Worm (Caenorhabditis elegans) whole organism, young adult: ENCODE results near the gene ubq-1.

Source experiments
- B0019.2 ChIP-seq: fragments of 200-800 bp; sonication (Bioruptor generic); conservative IDR thresholded peaks from 2 replicates; pipeline ENCODE4 v1.3.6; 2022; ENCODE audit warnings: missing genetic modification reagents, missing genetic modification characterization, missing compliant biosample characterization
- B0261.1 ChIP-seq: sonication (generic microtip); optimal IDR thresholded peaks from 2 replicates; lab custom pipeline; 2016; ENCODE audit warnings: mild to moderate bottlenecking, missing genetic modification characterization, moderate library complexity, missing compliant biosample characterization
- C06A6.2 ChIP-seq: fragments of 200-800 bp; sonication (Bioruptor generic); conservative IDR thresholded peaks from 2 replicates; pipeline ENCODE4 v1.3.6; 2022; ENCODE audit warnings: missing genetic modification characterization, missing compliant biosample characterization
- F37B4.10 ChIP-seq: fragments of 200-800 bp; sonication (Bioruptor generic); IDR thresholded peaks from 2 replicates; pipeline ENCODE4 v1.3.6; 2022; ENCODE audit warnings: missing genetic modification characterization, missing compliant biosample characterization
- F49E8.2 ChIP-seq: sonication (generic microtip); optimal IDR thresholded peaks from 3 replicates; lab custom pipeline; 2017; ENCODE audit warnings: missing genetic modification characterization, mild to moderate bottlenecking, missing compliant biosample characterization, antibody characterized with exemption, moderate library complexity; ENCODE audit not compliant: insufficient read depth
- F57C9.4 ChIP-seq: sonication (generic microtip); optimal IDR thresholded peaks from 2 replicates; lab custom pipeline; 2017; ENCODE audit warnings: mild to moderate bottlenecking, missing genetic modification characterization, missing compliant biosample characterization
- K11D2.4 ChIP-seq: fragments of 200-800 bp; sonication (Bioruptor generic); IDR thresholded peaks from 2 replicates; pipeline ENCODE4 v1.3.6; 2022; ENCODE audit warnings: missing genetic modification reagents, missing genetic modification characterization, missing compliant biosample characterization
- K12H6.12 ChIP-seq: fragments of 200-800 bp; sonication (Bioruptor generic); optimal IDR thresholded peaks from 2 replicates; lab custom pipeline; 2018; ENCODE audit warnings: mild to moderate bottlenecking, missing genetic modification characterization, missing compliant biosample characterization
- Y53G8AR.9 ChIP-seq: fragments of 200-800 bp; sonication (Bioruptor generic); conservative IDR thresholded peaks from 2 replicates; pipeline ENCODE4 v1.3.6; 2022; ENCODE audit warnings: missing genetic modification reagents, missing genetic modification characterization, missing compliant biosample characterization
- Y67H2A.10 ChIP-seq: fragments of 200-800 bp; sonication (Bioruptor generic); conservative IDR thresholded peaks from 2 replicates; pipeline ENCODE4 v1.3.6; 2022; ENCODE audit warnings: missing genetic modification reagents, missing genetic modification characterization, missing compliant biosample characterization
- Y79H2A.3 ChIP-seq: fragments of 200-800 bp; sonication (Bioruptor generic); conservative IDR thresholded peaks from 2 replicates; pipeline ENCODE4 v1.3.6; 2022; ENCODE audit warnings: missing genetic modification reagents, missing genetic modification characterization, missing compliant biosample characterization
- Y95B8A.8 ChIP-seq: fragments of 200-800 bp; sonication (Bioruptor generic); IDR thresholded peaks from 2 replicates; pipeline ENCODE4 v1.3.6; 2022; ENCODE audit warnings: missing genetic modification reagents, missing genetic modification characterization, missing compliant biosample characterization
- attf-5 ChIP-seq: fragments of 200-800 bp; sonication (Bioruptor generic); optimal IDR thresholded peaks from 2 replicates; lab custom pipeline; 2018; ENCODE audit warnings: mild to moderate bottlenecking, missing genetic modification characterization, missing compliant biosample characterization
- bed-1 ChIP-seq: fragments of 200-800 bp; sonication (Bioruptor generic); IDR thresholded peaks from 2 replicates; pipeline ENCODE4 v1.3.6; 2022; ENCODE audit warnings: missing genetic modification reagents, missing genetic modification characterization, missing compliant biosample characterization
- ccch-3 ChIP-seq: fragments of 200-800 bp; sonication (Bioruptor generic); optimal IDR thresholded peaks from 2 replicates; lab custom pipeline; 2018; ENCODE audit warnings: mild to moderate bottlenecking, missing genetic modification characterization, missing compliant biosample characterization
- cebp-1 ChIP-seq, 2 experiments: fragments of 200-800 bp in 1 of 2; sonication (Bioruptor generic) in 1 of 2; sonication (generic microtip) in 1 of 2; IDR thresholded peaks in 1 of 2; optimal IDR thresholded peaks in 1 of 2; 2 replicates each; pipeline versions ENCODE4 v1.3.6 to Lab custom; 2017 to 2022; ENCODE audit warnings: missing compliant biosample characterization in 2 of 2, missing genetic modification characterization in 2 of 2, mild to moderate bottlenecking in 1 of 2, missing genetic modification reagents in 1 of 2, moderate library complexity in 1 of 2
- cebp-2 ChIP-seq: fragments of 200-800 bp; sonication (Bioruptor generic); IDR thresholded peaks from 2 replicates; pipeline ENCODE4 v1.3.6; 2022; ENCODE audit warnings: missing genetic modification characterization, missing compliant biosample characterization
- ceh-27 ChIP-seq: fragments of 200-800 bp; sonication (Bioruptor generic); optimal IDR thresholded peaks from 2 replicates; lab custom pipeline; 2018; ENCODE audit warnings: mild to moderate bottlenecking, missing genetic modification characterization, moderate library complexity, missing compliant biosample characterization
- ceh-79 ChIP-seq: sonication (generic microtip); optimal IDR thresholded peaks from 2 replicates; lab custom pipeline; 2017; ENCODE audit warnings: mild to moderate bottlenecking, missing genetic modification characterization, missing compliant biosample characterization
- ceh-91 ChIP-seq: fragments of 200-800 bp; sonication (Bioruptor generic); IDR thresholded peaks from 2 replicates; pipeline ENCODE4 v1.3.6; 2022; ENCODE audit warnings: missing genetic modification reagents, missing genetic modification characterization, missing compliant biosample characterization
- chd-7 ChIP-seq: sonication (generic microtip); optimal IDR thresholded peaks from 2 replicates; lab custom pipeline; 2016; ENCODE audit warnings: mild to moderate bottlenecking, missing genetic modification characterization, moderate library complexity, missing compliant biosample characterization
- die-1 ChIP-seq: sonication (generic microtip); optimal IDR thresholded peaks from 2 replicates; lab custom pipeline; 2016; ENCODE audit warnings: missing genotype, mild to moderate bottlenecking, missing genetic modification characterization, missing compliant biosample characterization
- efl-1 ChIP-seq: fragments of 150-350 bp; optimal IDR thresholded peaks from 2 replicates; lab custom pipeline; 2014; ENCODE audit warnings: missing biosample characterization, missing genetic modification reagents, missing genetic modification characterization
- ekl-4 ChIP-seq: fragments of 200-800 bp; sonication (Bioruptor generic); IDR thresholded peaks from 2 replicates; pipeline ENCODE4 v1.3.6; 2022; ENCODE audit warnings: missing genetic modification reagents, missing genetic modification characterization, missing compliant biosample characterization
- hmg-1.2 ChIP-seq: fragments of 200-800 bp; sonication (Bioruptor generic); IDR thresholded peaks from 2 replicates; pipeline ENCODE4 v1.3.6; 2022; ENCODE audit warnings: missing genetic modification reagents, missing genetic modification characterization, missing compliant biosample characterization
- let-607 ChIP-seq, 2 experiments: fragments of 200-800 bp in 1 of 2; sonication (Bioruptor generic) in 1 of 2; sonication (generic microtip) in 1 of 2; optimal IDR thresholded peaks; 2 replicates each; lab custom pipeline; 2016 to 2018; ENCODE audit warnings: mild to moderate bottlenecking in 2 of 2, missing compliant biosample characterization in 2 of 2, missing genetic modification characterization in 2 of 2, moderate library complexity in 2 of 2, missing genotype in 1 of 2
- lin-40 ChIP-seq: sonication (generic microtip); optimal IDR thresholded peaks from 2 replicates; lab custom pipeline; 2016; ENCODE audit warnings: missing genetic modification characterization, mild to moderate bottlenecking, missing compliant biosample characterization, missing genotype, missing genetic modification reagents
- lin-54 ChIP-seq: fragments of 200-800 bp; sonication (Bioruptor generic); optimal IDR thresholded peaks from 2 replicates; lab custom pipeline; 2018; ENCODE audit warnings: mild to moderate bottlenecking, missing genetic modification characterization, missing compliant biosample characterization
- madf-10 ChIP-seq: sonication (generic microtip); optimal IDR thresholded peaks from 2 replicates; lab custom pipeline; 2016; ENCODE audit warnings: mild to moderate bottlenecking, missing genetic modification characterization, missing compliant biosample characterization
- madf-3 ChIP-seq: fragments of 200-800 bp; sonication (Bioruptor generic); IDR thresholded peaks from 2 replicates; pipeline ENCODE4 v1.3.6; 2022; ENCODE audit warnings: missing genetic modification reagents, missing genetic modification characterization, missing compliant biosample characterization
- madf-6 ChIP-seq: fragments of 200-800 bp; sonication (Bioruptor generic); IDR thresholded peaks from 2 replicates; pipeline ENCODE4 v1.3.6; 2022; ENCODE audit warnings: missing genetic modification reagents, missing genetic modification characterization, missing compliant biosample characterization
- mxl-1 ChIP-seq: sonication (generic microtip); optimal IDR thresholded peaks from 2 replicates; lab custom pipeline; 2016; ENCODE audit warnings: missing genetic modification characterization, missing compliant biosample characterization
- nfyb-1 ChIP-seq: fragments of 200-800 bp; sonication (Bioruptor generic); IDR thresholded peaks from 2 replicates; pipeline ENCODE4 v1.3.6; 2022; ENCODE audit warnings: missing genetic modification reagents, missing genetic modification characterization, missing compliant biosample characterization
- nhr-80 ChIP-seq: sonication (generic microtip); optimal IDR thresholded peaks from 2 replicates; lab custom pipeline; 2016; ENCODE audit warnings: missing genetic modification characterization, missing compliant biosample characterization
- pbrm-1 ChIP-seq: fragments of 200-800 bp; sonication (Bioruptor generic); IDR thresholded peaks from 2 replicates; pipeline ENCODE4 v1.3.6; 2022; ENCODE audit warnings: missing genetic modification reagents, missing genetic modification characterization, missing compliant biosample characterization
- pha-4 ChIP-seq: fragments of 150-350 bp; sonication (generic microtip); optimal IDR thresholded peaks from 2 replicates; lab custom pipeline; 2014; ENCODE audit warnings: missing biosample characterization, missing genetic modification reagents, missing genetic modification characterization
- rec-8 ChIP-seq, 2 experiments: sonication (generic microtip); optimal IDR thresholded peaks; 2 replicates each; lab custom pipeline; 2016; ENCODE audit warnings: mild to moderate bottlenecking in 2 of 2, missing genetic modification characterization in 2 of 2, missing genetic modification reagents in 2 of 2, missing genotype in 2 of 2, missing biosample characterization in 1 of 2, missing compliant biosample characterization in 1 of 2, moderate library complexity in 1 of 2
- snpc-1.1 ChIP-seq: sonication (generic microtip); optimal IDR thresholded peaks from 2 replicates; lab custom pipeline; 2017; ENCODE audit warnings: missing genetic modification characterization, mild to moderate bottlenecking, missing compliant biosample characterization, antibody characterized with exemption, moderate library complexity, missing genotype, missing genetic modification reagents; ENCODE audit not compliant: insufficient read depth
- snpc-4 ChIP-seq, 5 experiments: fragments of 150-350 bp in 1 of 5; sonication (generic microtip) in 4 of 5; optimal IDR thresholded peaks; 2 replicates each; lab custom pipeline; 2014 to 2018; ENCODE audit warnings: missing genetic modification characterization in 5 of 5, missing biosample characterization in 3 of 5, antibody characterized with exemption in 2 of 5, mild to moderate bottlenecking in 2 of 5, missing compliant biosample characterization in 2 of 5, missing genotype in 2 of 5, moderate library complexity in 2 of 5, missing genetic modification reagents in 1 of 5
- tbp1 ChIP-seq: fragments of 200-800 bp; sonication (Bioruptor generic); optimal IDR thresholded peaks from 2 replicates; lab custom pipeline; 2018; ENCODE audit warnings: mild to moderate bottlenecking, missing genetic modification characterization, missing compliant biosample characterization
- tbx-9 ChIP-seq: sonication (generic microtip); optimal IDR thresholded peaks from 2 replicates; lab custom pipeline; 2016; ENCODE audit warnings: borderline replicate concordance, missing genetic modification characterization, inconsistent platforms, missing compliant biosample characterization
- unc-130 ChIP-seq: sonication (generic microtip); optimal IDR thresholded peaks from 2 replicates; lab custom pipeline; 2016; ENCODE audit warnings: missing genetic modification reagents, missing genetic modification characterization, missing compliant biosample characterization
- unc-62 ChIP-seq: fragments of 150-350 bp; optimal IDR thresholded peaks from 2 replicates; lab custom pipeline; 2014; ENCODE audit warnings: missing biosample characterization, missing genetic modification reagents, missing genetic modification characterization
- ztf-25 ChIP-seq: fragments of 200-800 bp; sonication (Bioruptor generic); IDR thresholded peaks from 2 replicates; pipeline ENCODE4 v1.3.6; 2022; ENCODE audit warnings: missing genetic modification reagents, missing genetic modification characterization, missing compliant biosample characterization

Gene ubq-1

DNA sequence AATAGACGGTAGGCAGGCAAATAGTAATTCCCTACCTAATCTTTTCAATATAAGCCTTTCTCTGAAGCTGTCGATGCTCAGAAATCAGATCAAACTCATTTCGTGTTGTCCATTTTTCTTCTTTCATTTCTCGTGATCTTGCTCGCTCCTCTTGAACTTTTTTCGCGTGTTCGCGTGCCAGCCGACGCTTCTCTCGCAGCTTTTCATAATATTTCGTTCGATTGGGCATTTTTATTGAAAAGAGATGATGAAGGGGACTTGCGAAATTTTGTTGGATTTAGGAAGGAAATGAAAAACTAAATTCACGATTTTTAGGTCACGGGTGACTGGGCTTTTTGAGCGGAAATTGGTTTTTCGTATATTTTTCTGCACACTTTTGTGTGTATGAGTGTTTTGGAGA, 3.1 kb upstream of the ubq-1 start, which contains the start of gene EGAP1.1:
EGAP1.1 (minus strand) TSS at position 229 of the 400 bp plus-strand sequence.
- no peak for TF ChIP-seq F49E8.2 (tag; lab: Kevin White, UChicago)
- peak; percentile 62 for TF ChIP-seq cebp-1 (GFP tag; IDR thresholded peaks at IDR 0.05; lab: Robert Waterston, UW)
- TF ChIP-seq cebp-1 (tag; optimal IDR thresholded peaks at IDR 0.05; lab: Kevin White, UChicago): peak; percentile 88
- no peak for TF ChIP-seq Y53G8AR.9 (GFP tag; lab: Robert Waterston, UW)
- peak; percentile 17 for TF ChIP-seq madf-10
- no peak for TF ChIP-seq F57C9.4 (tag; lab: Kevin White, UChicago)
- TF ChIP-seq efl-1 (GFP tag; lab: Kevin White, UChicago): no peak
- TF ChIP-seq lin-54 (GFP tag; lab: Kevin White, UChicago): no peak

DNA sequence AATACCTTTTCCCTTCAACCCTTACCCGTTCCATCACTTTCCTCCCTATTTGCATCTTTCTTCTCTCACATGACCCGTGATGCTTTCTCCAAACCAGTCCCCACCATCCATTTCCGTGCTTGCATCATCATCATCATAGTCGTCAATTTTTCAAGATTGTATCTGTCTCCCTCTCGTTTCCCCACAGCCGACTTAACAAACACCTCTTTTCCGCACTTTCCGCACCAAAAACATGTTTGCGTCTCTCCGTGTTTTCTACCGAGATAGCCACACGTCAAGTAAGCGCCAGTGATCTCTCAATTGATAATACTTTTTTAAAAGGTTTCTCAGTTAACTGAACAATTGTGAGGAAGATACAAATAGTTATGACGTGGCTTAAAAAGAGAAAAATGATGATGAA, 2.0 kb upstream of the ubq-1 start:
- TF ChIP-seq snpc-4 (GFP tag; optimal IDR thresholded peaks at IDR 0.05; lab: Kevin White, UChicago) (no peak), snpc-4 (tag; optimal IDR thresholded peaks at IDR 0.05; lab: Kevin White, UChicago) (no peak), ekl-4 (0 out of 2 replicates have a peak, but pooled peaks have one; percentile 16), snpc-1.1 (tag; lab: Kevin White, UChicago) (no peak), nhr-80 (tag; lab: Kevin White, UChicago) (peak; percentile 66), Y67H2A.10 (GFP tag; lab: Robert Waterston, UW) (no peak), Y79H2A.3 (GFP tag; lab: Robert Waterston, UW) (no peak), pha-4 (tag; lab: Kevin White, UChicago) (no peak), chd-7 (peak; percentile 29), ceh-91 (GFP tag; lab: Robert Waterston, UW) (no peak), ceh-27 (GFP tag; lab: Kevin White, UChicago) (peak; percentile 17), ceh-79 (tag; lab: Kevin White, UChicago) (no peak), tbp1 (GFP tag; lab: Kevin White, UChicago) (no peak), madf-6 (no peak), efl-1 (GFP tag; lab: Kevin White, UChicago) (no peak), rec-8 (tag; optimal IDR thresholded peaks at IDR 0.05; lab: Kevin White, UChicago) (no peak), K12H6.12 (tag; lab: Kevin White, UChicago) (peak; percentile 57), cebp-2 (no peak), F37B4.10 (GFP tag; lab: Robert Waterston, UW) (no peak), mxl-1 (tag; lab: Kevin White, UChicago) (no peak), K11D2.4 (0 out of 2 replicates have a peak, but pooled peaks have one; percentile 13), attf-5 (peak; percentile 27), let-607 (tag; optimal IDR thresholded peaks at IDR 0.05; lab: Kevin White, UChicago) (peak in 1 of 2 experiments; percentile 24), unc-130 (GFP tag; lab: Kevin White, UChicago) (no peak), B0019.2 (GFP tag; lab: Robert Waterston, UW) (no peak), madf-3 (GFP tag; lab: Robert Waterston, UW) (no peak), Y95B8A.8 (GFP tag; lab: Robert Waterston, UW) (0 out of 2 replicates have a peak, but pooled peaks have one; percentile 24), die-1 (tag; lab: Kevin White, UChicago) (peak; percentile 36), tbx-9 (tag; lab: Kevin White, UChicago) (no peak), C06A6.2 (GFP tag; lab: Robert Waterston, UW) (peak; percentile 46; the same call in 1 of the 2 replicates), nfyb-1 (GFP tag; lab: Robert Waterston, UW) (no peak), madf-10 (peak; percentile 2), ccch-3 (GFP tag; lab: Kevin White, UChicago) (no peak), B0261.1 (no peak), unc-62 (GFP tag; lab: Kevin White, UChicago) (no peak), lin-40 (tag; lab: Kevin White, UChicago) (peak; percentile 61), F49E8.2 (tag; lab: Kevin White, UChicago) (no peak), ztf-25 (GFP tag; lab: Robert Waterston, UW) (no peak), hmg-1.2 (GFP tag; lab: Robert Waterston, UW) (no peak), pbrm-1 (GFP tag; lab: Robert Waterston, UW) (no peak), bed-1 (no peak)
